Fruit fly (Drosophila melanogaster) whole organism, embryonic: ENCODE measurements around the gene CG4438.
A peak's percentile ranks its signal among the peaks of the same experiment; 100 is the strongest.

Experiments used
- ATbp ChIP-seq: fragments of 200-800 bp; sonication (Bioruptor generic); optimal IDR thresholded peaks from 2 replicates; lab custom pipeline; 2017; ENCODE audit warnings: missing biosample characterization, mild to moderate bottlenecking, missing genetic modification characterization, missing genetic modification reagents
- Aef1 ChIP-seq: fragments of 200-800 bp; sonication (Bioruptor generic); IDR thresholded peaks from 3 replicates; pipeline ENCODE4 v1.3.6; 2022; ENCODE audit warnings: missing biosample characterization, missing genetic modification characterization
- Asciz ChIP-seq: fragments of 200-800 bp; sonication (Bioruptor generic); optimal IDR thresholded peaks from 2 replicates; lab custom pipeline; 2017; ENCODE audit warnings: missing biosample characterization, mild to moderate bottlenecking, missing genetic modification characterization, missing genetic modification reagents
- Atf6 ChIP-seq: fragments of 200-800 bp; sonication (Bioruptor generic); IDR thresholded peaks from 2 replicates; pipeline ENCODE4 v1.3.6; 2022; ENCODE audit warnings: missing biosample characterization, missing genetic modification characterization
- B-H2 ChIP-seq: fragments of 200-800 bp; sonication (Bioruptor generic); optimal IDR thresholded peaks from 2 replicates; lab custom pipeline; 2018; ENCODE audit warnings: missing biosample characterization, mild to moderate bottlenecking, missing genetic modification characterization
- CG10267 ChIP-seq: fragments of 200-800 bp; sonication (Bioruptor generic); optimal IDR thresholded peaks from 2 replicates; lab custom pipeline; 2018; ENCODE audit warnings: missing biosample characterization, mild to moderate bottlenecking, missing genetic modification characterization, moderate library complexity
- CG10321 ChIP-seq: fragments of 200-800 bp; sonication (Bioruptor generic); IDR thresholded peaks from 2 replicates; pipeline ENCODE4 v1.3.6; 2022; ENCODE audit warnings: missing biosample characterization, missing genetic modification characterization
- CG11085 ChIP-seq: fragments of 200-800 bp; sonication (Bioruptor generic); IDR thresholded peaks from 2 replicates; pipeline ENCODE4 v1.3.6; 2022; ENCODE audit warnings: missing biosample characterization, missing genetic modification characterization
- CG11093 ChIP-seq: fragments of 200-800 bp; sonication (Bioruptor generic); IDR thresholded peaks from 3 replicates; pipeline ENCODE4 v1.3.6; 2022; ENCODE audit warnings: missing biosample characterization, missing genetic modification characterization
- CG1233 ChIP-seq: fragments of 200-800 bp; sonication (Bioruptor generic); optimal IDR thresholded peaks from 4 replicates; lab custom pipeline; 2018; ENCODE audit warnings: missing biosample characterization, mild to moderate bottlenecking, missing genetic modification characterization
- CG14050 ChIP-seq: fragments of 200-800 bp; sonication (Bioruptor generic); IDR thresholded peaks from 3 replicates; pipeline ENCODE4 v1.3.6; 2022; ENCODE audit warnings: missing biosample characterization, missing genetic modification characterization
- CG14860 ChIP-seq: fragments of 200-800 bp; sonication (Bioruptor generic); IDR thresholded peaks from 3 replicates; pipeline ENCODE4 v1.3.6; 2022; ENCODE audit warnings: missing biosample characterization, missing genetic modification characterization; ENCODE audit not compliant: partially characterized antibody
- CG16863 ChIP-seq: fragments of 200-800 bp; sonication (Bioruptor generic); optimal IDR thresholded peaks from 3 replicates; lab custom pipeline; 2016; ENCODE audit warnings: missing biosample characterization, missing genetic modification characterization
- CG1792 ChIP-seq: fragments of 200-800 bp; sonication (Bioruptor generic); optimal IDR thresholded peaks from 2 replicates; lab custom pipeline; 2016; ENCODE audit warnings: missing biosample characterization, missing genetic modification characterization
- CG18476 ChIP-seq: fragments of 200-800 bp; sonication (Bioruptor generic); optimal IDR thresholded peaks from 2 replicates; lab custom pipeline; 2016; ENCODE audit warnings: missing biosample characterization, mild to moderate bottlenecking, missing genetic modification characterization
- CG2889 ChIP-seq: fragments of 200-800 bp; sonication (Bioruptor generic); IDR thresholded peaks from 3 replicates; pipeline ENCODE4 v1.3.6; 2022; ENCODE audit warnings: missing biosample characterization, missing genetic modification characterization
- CG31224 ChIP-seq: fragments of 200-800 bp; sonication (Bioruptor generic); IDR thresholded peaks from 2 replicates; pipeline ENCODE4 v1.3.6; 2022; ENCODE audit warnings: missing biosample characterization, missing genetic modification characterization
- CG33557 ChIP-seq: fragments of 200-800 bp; sonication (Bioruptor generic); optimal IDR thresholded peaks from 2 replicates; lab custom pipeline; 2019; ENCODE audit warnings: missing biosample characterization, mild to moderate bottlenecking, missing genetic modification characterization, moderate library complexity
- CG4282 ChIP-seq: fragments of 200-800 bp; sonication (Bioruptor generic); optimal IDR thresholded peaks from 2 replicates; lab custom pipeline; 2016; ENCODE audit warnings: missing biosample characterization, missing genetic modification characterization
- CG4820 ChIP-seq: fragments of 200-800 bp; sonication (Bioruptor generic); optimal IDR thresholded peaks from 3 replicates; lab custom pipeline; 2016; ENCODE audit warnings: missing biosample characterization, missing genetic modification characterization
- CG5180 ChIP-seq: fragments of 200-800 bp; sonication (Bioruptor generic); optimal IDR thresholded peaks from 3 replicates; lab custom pipeline; 2017; ENCODE audit warnings: missing biosample characterization, missing genetic modification characterization, mild to moderate bottlenecking, moderate library complexity, missing genetic modification reagents
- CG6175 ChIP-seq: fragments of 200-800 bp; sonication (Bioruptor generic); IDR thresholded peaks from 3 replicates; pipeline ENCODE4 v1.3.6; 2022; ENCODE audit warnings: missing biosample characterization, missing genetic modification characterization
- CG7963 ChIP-seq: fragments of 200-800 bp; sonication (Bioruptor generic); IDR thresholded peaks from 3 replicates; pipeline ENCODE4 v1.3.6; 2022; ENCODE audit warnings: missing biosample characterization, missing genetic modification characterization; ENCODE audit not compliant: partially characterized antibody
- CG8765 ChIP-seq: fragments of 200-800 bp; sonication (Bioruptor generic); IDR thresholded peaks from 2 replicates; pipeline ENCODE4 v1.3.6; 2022; ENCODE audit warnings: missing biosample characterization, missing genetic modification characterization
- Dad ChIP-seq: fragments of 200-800 bp; sonication (Bioruptor generic); optimal IDR thresholded peaks from 3 replicates; lab custom pipeline; 2016; ENCODE audit warnings: missing biosample characterization, missing genetic modification characterization
- Dip2 ChIP-seq: fragments of 200-800 bp; sonication (Bioruptor generic); IDR thresholded peaks from 2 replicates; pipeline ENCODE4 v1.3.6; 2022; ENCODE audit warnings: missing biosample characterization, missing genetic modification characterization
- E2f1 ChIP-seq: fragments of 200-800 bp; sonication (Bioruptor generic); IDR thresholded peaks from 2 replicates; pipeline ENCODE4 v1.3.6; 2022; ENCODE audit warnings: missing biosample characterization, missing genetic modification characterization
- Gug ChIP-seq: fragments of 200-800 bp; sonication (Bioruptor generic); IDR thresholded peaks from 4 replicates; pipeline ENCODE4 v1.3.6; 2022; ENCODE audit warnings: missing biosample characterization, missing genetic modification characterization
- Hr3 ChIP-seq: fragments of 200-800 bp; sonication (Bioruptor generic); optimal IDR thresholded peaks from 3 replicates; lab custom pipeline; 2016; ENCODE audit warnings: missing biosample characterization, missing genetic modification characterization
- MESR4 ChIP-seq: fragments of 200-800 bp; sonication (Bioruptor generic); optimal IDR thresholded peaks from 2 replicates; lab custom pipeline; 2018; ENCODE audit warnings: missing biosample characterization, mild to moderate bottlenecking, missing genetic modification characterization, moderate library complexity
- Mad ChIP-seq: fragments of 200-800 bp; sonication (Bioruptor generic); optimal IDR thresholded peaks from 2 replicates; lab custom pipeline; 2016; ENCODE audit warnings: missing biosample characterization, missing genetic modification characterization
- Oaz ChIP-seq: fragments of 200-800 bp; sonication (Bioruptor generic); IDR thresholded peaks from 2 replicates; pipeline ENCODE4 v1.3.6; 2022; ENCODE audit warnings: missing biosample characterization, missing genetic modification characterization
- Rx ChIP-seq: fragments of 200-800 bp; sonication (Bioruptor generic); IDR thresholded peaks from 2 replicates; pipeline ENCODE4 v1.3.6; 2022; ENCODE audit warnings: missing biosample characterization, missing genetic modification characterization
- abd-A ChIP-seq: fragments of 200-800 bp; sonication (Bioruptor generic); optimal IDR thresholded peaks from 3 replicates; lab custom pipeline; 2019; ENCODE audit warnings: missing biosample characterization, mild to moderate bottlenecking, missing genetic modification characterization, moderate library complexity
- bab2 ChIP-seq: fragments of 200-800 bp; sonication (Bioruptor generic); optimal IDR thresholded peaks from 2 replicates; lab custom pipeline; 2016; ENCODE audit warnings: missing biosample characterization, missing genetic modification characterization
- br ChIP-seq: fragments of >200 bp; optimal IDR thresholded peaks from 2 replicates; lab custom pipeline; 2017
- bsh ChIP-seq, 2 experiments: fragments of 200-800 bp; sonication (Bioruptor generic); optimal IDR thresholded peaks; 2 replicates each; lab custom pipeline; 2017 to 2018; ENCODE audit warnings: mild to moderate bottlenecking in 2 of 2, missing biosample characterization in 2 of 2, missing genetic modification characterization in 2 of 2, moderate library complexity in 1 of 2
- chinmo ChIP-seq: fragments of 200-800 bp; sonication (Bioruptor generic); IDR thresholded peaks from 4 replicates; pipeline ENCODE4 v1.3.6; 2022; ENCODE audit warnings: missing biosample characterization, missing genetic modification characterization; ENCODE audit not compliant: partially characterized antibody
- disco-r ChIP-seq: fragments of 200-800 bp; sonication (Bioruptor generic); optimal IDR thresholded peaks from 2 replicates; lab custom pipeline; 2016; ENCODE audit warnings: missing biosample characterization, missing genetic modification characterization
- ems ChIP-seq: fragments of 200-800 bp; sonication (Bioruptor generic); optimal IDR thresholded peaks from 3 replicates; lab custom pipeline; 2016; ENCODE audit warnings: missing biosample characterization, missing genetic modification characterization
- ewg ChIP-seq: fragments of 200-800 bp; sonication (Bioruptor generic); optimal IDR thresholded peaks from 3 replicates; lab custom pipeline; 2017; ENCODE audit warnings: mild to moderate bottlenecking, missing biosample characterization, missing genetic modification reagents, missing genetic modification characterization
- fd3F ChIP-seq: fragments of 200-800 bp; sonication (Bioruptor generic); optimal IDR thresholded peaks from 2 replicates; lab custom pipeline; 2018; ENCODE audit warnings: missing biosample characterization, mild to moderate bottlenecking, missing genetic modification characterization, moderate library complexity
- gt ChIP-seq: fragments of 200-800 bp; sonication (Bioruptor generic); IDR thresholded peaks from 2 replicates; pipeline ENCODE4 v1.3.6; 2022; ENCODE audit warnings: missing biosample characterization, missing genetic modification characterization
- hth ChIP-seq: fragments of >200 bp; optimal IDR thresholded peaks from 2 replicates; lab custom pipeline; 2017; ENCODE audit warnings: inconsistent platforms
- jumu ChIP-seq: fragments of 200-800 bp; sonication (Bioruptor generic); optimal IDR thresholded peaks from 3 replicates; lab custom pipeline; 2016; ENCODE audit warnings: missing biosample characterization, missing genetic modification characterization
- klu ChIP-seq: fragments of 200-800 bp; sonication (Bioruptor generic); IDR thresholded peaks from 2 replicates; pipeline ENCODE4 v1.3.6; 2022; ENCODE audit warnings: missing biosample characterization, missing genetic modification characterization
- kni ChIP-seq: fragments of 200-800 bp; sonication (Bioruptor generic); optimal IDR thresholded peaks from 3 replicates; lab custom pipeline; 2017; ENCODE audit warnings: mild to moderate bottlenecking, missing biosample characterization, missing genetic modification reagents, missing genetic modification characterization
- sim ChIP-seq: fragments of 200-800 bp; sonication (Bioruptor generic); IDR thresholded peaks from 2 replicates; pipeline ENCODE4 v1.3.6; 2022; ENCODE audit warnings: missing biosample characterization, missing genetic modification characterization
- sr ChIP-seq: fragments of 200-800 bp; sonication (Bioruptor generic); IDR thresholded peaks from 3 replicates; pipeline ENCODE4 v1.3.6; 2022; ENCODE audit warnings: missing biosample characterization, missing genetic modification characterization
- tup ChIP-seq: fragments of 200-800 bp; sonication (Bioruptor generic); optimal IDR thresholded peaks from 2 replicates; lab custom pipeline; 2016; ENCODE audit warnings: missing biosample characterization, mild to moderate bottlenecking, missing genetic modification characterization, moderate library complexity
- usp ChIP-seq: fragments of >200 bp; optimal IDR thresholded peaks from 2 replicates; lab custom pipeline; 2017; ENCODE audit warnings: missing biosample characterization, missing genetic modification characterization
- yki ChIP-seq: fragments of >200 bp; optimal IDR thresholded peaks from 3 replicates; lab custom pipeline; 2018
- zfh1 ChIP-seq: fragments of 200-800 bp; sonication (Bioruptor generic); IDR thresholded peaks from 3 replicates; pipeline ENCODE4 v1.3.6; 2022; ENCODE audit warnings: missing biosample characterization, missing genetic modification characterization

CG4438 gene

DNA sequence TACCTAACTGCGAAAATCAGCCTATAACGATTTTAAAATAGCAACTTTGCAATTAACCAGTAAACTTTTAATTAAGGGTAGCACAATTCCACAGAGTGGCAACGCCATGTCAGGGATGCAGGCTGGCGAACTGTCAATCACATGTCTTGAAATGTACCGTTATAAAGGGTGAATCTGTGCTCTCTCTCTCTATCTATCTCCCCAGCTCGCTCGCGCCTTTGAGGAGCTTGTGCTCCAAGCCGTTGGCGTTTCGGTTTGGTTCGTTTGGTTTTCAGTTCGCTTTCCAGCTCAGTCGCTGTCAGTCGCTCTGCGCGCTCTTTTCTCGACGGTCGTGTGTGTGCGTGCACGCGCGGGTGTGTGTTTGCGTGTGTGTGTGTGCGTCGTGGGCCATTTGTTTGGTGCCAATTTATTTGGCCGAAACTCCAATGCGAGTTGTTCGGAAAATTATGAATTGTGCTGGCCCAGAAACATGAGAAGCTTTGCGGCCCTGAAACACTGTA, 39.5 kb upstream of the CG4438 start, which contains the start of gene numb:
Gene numb, plus strand, starts transcription at position 254 of the 500 bp plus-strand sequence.
- no peak for TF ChIP-seq ems (GFP tag; lab: Kevin White, UChicago)
- TF ChIP-seq Asciz (GFP tag; lab: Kevin White, UChicago), result no peak
- TF ChIP-seq CG8765 (GFP tag; lab: Robert Waterston, UW), result no peak
- no peak for TF ChIP-seq Gug (GFP tag; lab: Robert Waterston, UW)
- TF ChIP-seq CG10321 (GFP tag; lab: Robert Waterston, UW), result no peak; the same call in 1 of the 2 replicates
- TF ChIP-seq fd3F (GFP tag; lab: Kevin White, UChicago), result no peak
- TF ChIP-seq zfh1, result no peak
- TF ChIP-seq CG16863 (GFP tag; lab: Kevin White, UChicago), result no peak
- no peak for TF ChIP-seq Mad (GFP tag; lab: Kevin White, UChicago)
- no peak for TF ChIP-seq hth (lab: Kevin White, UChicago)
- 0 out of 2 replicates have a peak, but pooled peaks have one; percentile 30 for TF ChIP-seq klu (GFP tag; lab: Robert Waterston, UW)
- TF ChIP-seq CG1792, result no peak
- TF ChIP-seq CG7963, result no peak
- TF ChIP-seq Dad (GFP tag; lab: Kevin White, UChicago), result no peak
- TF ChIP-seq CG31224 (GFP tag; lab: Robert Waterston, UW), result no peak
- TF ChIP-seq bsh (GFP tag; optimal IDR thresholded peaks at IDR 0.05; lab: Kevin White, UChicago), result no peak
- TF ChIP-seq chinmo (GFP tag; lab: Robert Waterston, UW), result 0 out of 4 replicates have a peak, but pooled peaks have one; percentile 69
- no peak for TF ChIP-seq ATbp (GFP tag; lab: Kevin White, UChicago)
- TF ChIP-seq B-H2 (GFP tag; lab: Kevin White, UChicago), result no peak
- TF ChIP-seq CG6175 (GFP tag; lab: Robert Waterston, UW), result no peak
- no peak for TF ChIP-seq br
- no peak for TF ChIP-seq tup (GFP tag; lab: Kevin White, UChicago)
- TF ChIP-seq kni (GFP tag; lab: Kevin White, UChicago), result no peak
- no peak for TF ChIP-seq gt (GFP tag; lab: Robert Waterston, UW)
- TF ChIP-seq MESR4 (GFP tag; lab: Kevin White, UChicago), result no peak
- TF ChIP-seq sim, result no peak
- no peak for TF ChIP-seq yki (lab: Kevin White, UChicago)
- TF ChIP-seq CG1233, result no peak
- TF ChIP-seq CG2889, result no peak
- TF ChIP-seq Rx (GFP tag; lab: Robert Waterston, UW), result no peak
- no peak for TF ChIP-seq CG14050 (GFP tag; lab: Robert Waterston, UW)
- TF ChIP-seq usp (GFP tag; lab: Kevin White, UChicago), result no peak
- no peak for TF ChIP-seq CG14860
- TF ChIP-seq bab2, result no peak
- TF ChIP-seq CG11093 (GFP tag; lab: Robert Waterston, UW), result 0 out of 3 replicates have a peak, but pooled peaks have one; percentile 24
- no peak for TF ChIP-seq jumu (GFP tag; lab: Kevin White, UChicago)
- no peak for TF ChIP-seq ewg (GFP tag; lab: Kevin White, UChicago)
- TF ChIP-seq CG11085, result no peak
- TF ChIP-seq Hr3 (GFP tag; lab: Kevin White, UChicago), result no peak
- TF ChIP-seq Dip2, result no peak
- TF ChIP-seq sr (GFP tag; lab: Robert Waterston, UW), result peak; percentile 58; the same call in 2 of the 3 replicates
- TF ChIP-seq CG18476 (GFP tag; lab: Kevin White, UChicago), result no peak
- TF ChIP-seq disco-r (GFP tag; lab: Kevin White, UChicago), result no peak
- TF ChIP-seq abd-A (tag; lab: Kevin White, UChicago), result peak; percentile 56
- no peak for TF ChIP-seq CG10267 (tag; lab: Kevin White, UChicago)
- TF ChIP-seq Oaz (GFP tag; lab: Robert Waterston, UW), result no peak
- TF ChIP-seq Aef1, result no peak
- no peak for TF ChIP-seq Atf6 (GFP tag; lab: Robert Waterston, UW)
- TF ChIP-seq E2f1 (GFP tag; lab: Robert Waterston, UW), result no peak; the same call in 1 of the 2 replicates
- TF ChIP-seq CG33557 (GFP tag; lab: Kevin White, UChicago), result no peak
- peak; percentile 18 for TF ChIP-seq CG5180 (GFP tag; lab: Kevin White, UChicago)
- peak; percentile 11 for TF ChIP-seq CG4282
- no peak for TF ChIP-seq CG4820
